Worm (Caenorhabditis elegans): ENCODE measurements around the gene him-8.

ce11 chrIV:10530648-10531047 lies 31.1 kb upstream of the him-8 start, which contains the start of gene T07G12.2:
- TF ChIP-seq ham-2 (GFP tag; optimal IDR thresholded peaks at IDR 0.05) (no peak), nhr-12 (tag; optimal IDR thresholded peaks at IDR 0.05) (no peak), nhr-237 (tag; optimal IDR thresholded peaks at IDR 0.05) (no peak), elt-1 (tag; optimal IDR thresholded peaks at IDR 0.05; ENCODE audit: borderline replicate concordance, insufficient read depth) (no peak), lin-13 (tag; optimal IDR thresholded peaks at IDR 0.05) (no peak)

All from whole organism, mixed stage, embryonic.